Fruit fly (Drosophila melanogaster) Kc167 (cell line): ENCODE results near the gene Med.

ENCODE experiments used
- Myc ChIP-seq: fragments of >200 bp; optimal IDR thresholded peaks from 2 replicates; lab custom pipeline; 2017; ENCODE audit warnings: missing external identifiers
- Sin3A ChIP-seq: fragments of >200 bp; optimal IDR thresholded peaks from 2 replicates; lab custom pipeline; 2018; ENCODE audit warnings: missing external identifiers
- h ChIP-seq: fragments of >200 bp; optimal IDR thresholded peaks from 3 replicates; lab custom pipeline; 2018; ENCODE audit warnings: missing external identifiers
- insv ChIP-seq: fragments of >200 bp; optimal IDR thresholded peaks from 3 replicates; lab custom pipeline; 2018; ENCODE audit warnings: missing external identifiers

DNA sequence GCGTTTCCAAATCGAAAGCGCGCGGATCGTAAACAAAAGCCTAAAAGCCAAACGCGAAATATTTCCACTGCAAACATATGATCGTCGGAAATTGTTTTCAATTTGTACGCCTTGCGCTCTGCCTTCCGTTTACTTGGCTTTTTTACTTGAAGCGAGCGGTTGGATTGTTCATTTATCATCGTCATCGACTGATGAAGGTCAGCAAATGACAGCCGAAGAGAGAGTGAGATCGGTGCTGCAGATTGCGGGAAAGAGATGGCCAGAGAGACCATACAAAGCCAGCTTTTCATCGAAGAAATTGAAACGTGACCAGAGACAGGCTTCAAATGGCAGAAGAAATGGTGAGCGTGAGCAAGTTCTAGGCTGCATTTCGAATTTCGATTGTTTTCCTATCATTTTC is 5.1 kb upstream of the Med start:
- no peak for TF ChIP-seq Myc
- TF ChIP-seq Sin3A (lab: Kevin White, UChicago) = no peak
- TF ChIP-seq h (lab: Kevin White, UChicago) = no peak
- no peak for TF ChIP-seq insv (lab: Kevin White, UChicago)
